Worm (Caenorhabditis elegans): Measurements from ENCODE around the gene srbc-48.

DNA sequence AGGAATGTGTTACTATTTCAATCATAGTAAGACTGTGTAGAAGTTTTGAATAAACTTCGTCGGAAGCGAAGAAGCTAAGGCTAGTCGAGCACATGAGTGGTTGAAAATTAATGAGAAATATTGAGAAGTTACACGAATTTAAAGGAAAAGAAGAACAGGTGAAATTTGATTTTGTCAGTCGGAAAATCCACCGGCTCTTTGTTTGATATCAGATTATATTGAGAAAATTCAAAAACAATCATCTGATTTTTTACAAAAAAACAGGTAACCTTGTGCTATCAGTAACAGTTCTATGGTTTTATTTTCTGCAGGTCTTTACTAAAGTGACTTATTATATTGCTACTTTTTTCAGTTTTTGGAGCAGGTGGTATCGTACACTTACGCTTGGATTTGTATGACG, 38.2 kb downstream of the srbc-48 start, which contains the start of gene srh-148:
- no peak for TF ChIP-seq pqm-1 (tag; optimal IDR thresholded peaks at IDR 0.05)
- TF ChIP-seq tlp-1 (tag; optimal IDR thresholded peaks at IDR 0.05), result no peak
- no peak for TF ChIP-seq unc-130 (tag; optimal IDR thresholded peaks at IDR 0.05)
- no peak for TF ChIP-seq hlh-17 (GFP tag; optimal IDR thresholded peaks at IDR 0.05; ENCODE audit: borderline replicate concordance)
- TF ChIP-seq sox-4 (tag; optimal IDR thresholded peaks at IDR 0.05), result no peak

All from whole organism, L1 larva.